Fruit fly (Drosophila melanogaster): ENCODE results near the gene CG14711.

Gene CG14711

dm6 chr3R:11617849-11618248, 5.3 kb upstream of the CG14711 start:
- TF ChIP-seq yki (optimal IDR thresholded peaks at IDR 0.05) (no peak), Med (GFP tag) (peak; percentile 48), CG11456 (GFP tag; IDR thresholded peaks at IDR 0.05) (no peak), CG9932 (GFP tag; IDR thresholded peaks at IDR 0.05) (peak; percentile 2; the same call in 1 of the 2 replicates), maf-S (GFP tag; optimal IDR thresholded peaks at IDR 0.05) (no peak), p53 (GFP tag; optimal IDR thresholded peaks at IDR 0.05) (no peak), CG5953 (GFP tag; IDR thresholded peaks at IDR 0.05) (peak; percentile 10; the same call in 1 of the 2 replicates), CG6791 (GFP tag; IDR thresholded peaks at IDR 0.05; ENCODE audit: partially characterized antibody) (no peak), CG15073 (GFP tag; optimal IDR thresholded peaks at IDR 0.05) (peak; percentile 94), Ets65A (GFP tag) (peak; percentile 56), CG4820 (GFP tag; optimal IDR thresholded peaks at IDR 0.05) (no peak), pho (GFP tag; optimal IDR thresholded peaks at IDR 0.05) (no peak), CG8765 (GFP tag; IDR thresholded peaks at IDR 0.05) (no peak), trem (tag; optimal IDR thresholded peaks at IDR 0.05) (no peak)

- TF ChIP-seq CG13624 (GFP tag; optimal IDR thresholded peaks at IDR 0.05) (no peak), D (optimal IDR thresholded peaks at IDR 0.05) (peak; percentile 17), D (GFP tag; optimal IDR thresholded peaks at IDR 0.05) (no peak), Doc3 (GFP tag; IDR thresholded peaks at IDR 0.05; ENCODE audit: partially characterized antibody) (no peak), twi (tag; optimal IDR thresholded peaks at IDR 0.05) (peak; percentile 40), CG16813 (GFP tag; IDR thresholded peaks at IDR 0.05; ENCODE audit: partially characterized antibody) (0 out of 3 replicates have a peak, but pooled peaks have one; percentile 41), crol (GFP tag; IDR thresholded peaks at IDR 0.05) (peak; percentile 72), Xrp1 (GFP tag; IDR thresholded peaks at IDR 0.05) (0 out of 2 replicates have a peak, but pooled peaks have one; percentile 10), chm (GFP tag; IDR thresholded peaks at IDR 0.05) (peak; percentile 55; the same call in 1 of the 2 replicates), Drgx (GFP tag; IDR thresholded peaks at IDR 0.05) (0 out of 2 replicates have a peak, but pooled peaks have one; percentile 9), kay (GFP tag; optimal IDR thresholded peaks at IDR 0.05) (no peak), zen (tag; optimal IDR thresholded peaks at IDR 0.05) (peak; percentile 4), pan (optimal IDR thresholded peaks at IDR 0.05) (no peak), pan (GFP tag; optimal IDR thresholded peaks at IDR 0.05 in 1 of 2, IDR thresholded peaks at IDR 0.05 in 1 of 2) (peak in 1 of 2 experiments; percentile 21), CG2199 (GFP tag; IDR thresholded peaks at IDR 0.05) (0 out of 3 replicates have a peak, but pooled peaks have one; percentile 46), CG6791 (GFP tag; IDR thresholded peaks at IDR 0.05; ENCODE audit: partially characterized antibody) (peak; percentile 43; the same call in 1 of the 3 replicates), CG1024 (GFP tag; IDR thresholded peaks at IDR 0.05) (0 out of 2 replicates have a peak, but pooled peaks have one; percentile 9), nerfin-1 (tag; optimal IDR thresholded peaks at IDR 0.05) (peak; percentile 72), CG15073 (GFP tag; optimal IDR thresholded peaks at IDR 0.05) (peak; percentile 97), sens (GFP tag) (peak; percentile 75), dysf (GFP tag; IDR thresholded peaks at IDR 0.05) (0 out of 3 replicates have a peak, but pooled peaks have one; percentile 8), CG8388 (GFP tag; optimal IDR thresholded peaks at IDR 0.05) (peak; percentile 1), tio (GFP tag; optimal IDR thresholded peaks at IDR 0.05) (no peak), Dek (tag; optimal IDR thresholded peaks at IDR 0.05) (no peak), trh (GFP tag; optimal IDR thresholded peaks at IDR 0.05) (no peak), Dbx (GFP tag; IDR thresholded peaks at IDR 0.05) (no peak), Med (GFP tag) (peak; percentile 56), zfh1 (GFP tag; IDR thresholded peaks at IDR 0.05) (peak; percentile 28; the same call in 1 of the 3 replicates)
These were observed 4.3 kb upstream of the CG14711 start for dm6 chr3R:11618879-11619278.

dm6 chr3R:11619709-11620409, 3.3 kb upstream of the CG14711 start, which contains the start of the genes Jupiter and CG14710:
Gene Jupiter (minus strand): TSS chr3R:11619906.
Gene CG14710 (plus strand): TSS chr3R:11620090.
- TF ChIP-seq kay (GFP tag; optimal IDR thresholded peaks at IDR 0.05) (peak; percentile 45), Hand (GFP tag; optimal IDR thresholded peaks at IDR 0.05) (no peak), Ptx1 (GFP tag; IDR thresholded peaks at IDR 0.05) (peak; percentile 82), sima (GFP tag; optimal IDR thresholded peaks at IDR 0.05) (no peak), Trl (optimal IDR thresholded peaks at IDR 0.05) (no peak), Trl (GFP tag; optimal IDR thresholded peaks at IDR 0.05) (peak; percentile 86), Vsx1 (GFP tag; optimal IDR thresholded peaks at IDR 0.05) (peak; percentile 65), stc (GFP tag; IDR thresholded peaks at IDR 0.05) (no peak), ranshi (GFP tag; IDR thresholded peaks at IDR 0.05) (peak; percentile 69; the same call in 1 of the 2 replicates), bsh (GFP tag; optimal IDR thresholded peaks at IDR 0.05) (peak; percentile 15 to 51), Hr3 (GFP tag; optimal IDR thresholded peaks at IDR 0.05) (peak; percentile 69), Kr (GFP tag; optimal IDR thresholded peaks at IDR 0.05) (no peak), Mrtf (GFP tag; IDR thresholded peaks at IDR 0.05) (no peak; the same call in 2 of the 3 replicates)

Measured in whole organism, embryonic.